Worm (Caenorhabditis elegans) whole organism, early embryonic: ENCODE data around the gene ubc-24.
"Not testable (repeated sequence)": the region's sequence is repeated elsewhere in the genome, so short reads cannot be mapped to it uniquely, and the experiment has no call there.

ENCODE experiments used
- B0310.2 ChIP-seq: sonication (generic microtip); optimal IDR thresholded peaks from 2 replicates; lab custom pipeline; 2016; ENCODE audit warnings: mild to moderate bottlenecking, missing genetic modification characterization, missing compliant biosample characterization
- F13C5.2 ChIP-seq: sonication (generic microtip); optimal IDR thresholded peaks from 2 replicates; lab custom pipeline; 2017; ENCODE audit warnings: mild to moderate bottlenecking, missing genetic modification characterization, inconsistent platforms, missing compliant biosample characterization
- aly-1 ChIP-seq: sonication (generic microtip); optimal IDR thresholded peaks from 2 replicates; lab custom pipeline; 2016; ENCODE audit warnings: missing genetic modification characterization, missing compliant biosample characterization
- ama-1 ChIP-seq: fragments of 150-350 bp; optimal IDR thresholded peaks from 2 replicates; lab custom pipeline; 2014
- ceh-13 ChIP-seq: fragments of 200-800 bp; sonication (Bioruptor generic); optimal IDR thresholded peaks from 2 replicates; lab custom pipeline; 2018; ENCODE audit warnings: mild to moderate bottlenecking, missing genetic modification characterization, missing compliant biosample characterization
- ceh-36 ChIP-seq: sonication (generic microtip); optimal IDR thresholded peaks from 2 replicates; lab custom pipeline; 2016; ENCODE audit warnings: missing genetic modification characterization, inconsistent platforms, missing compliant biosample characterization
- ets-7 ChIP-seq: sonication (generic microtip); optimal IDR thresholded peaks from 2 replicates; lab custom pipeline; 2016; ENCODE audit warnings: missing genotype, missing genetic modification characterization, missing compliant biosample characterization
- flt-1 ChIP-seq: fragments of 200-800 bp; sonication (Bioruptor generic); IDR thresholded peaks from 2 replicates; pipeline ENCODE4 v1.3.6; 2022; ENCODE audit warnings: missing genetic modification characterization, missing compliant biosample characterization
- hmbx-1 ChIP-seq: sonication (generic microtip); optimal IDR thresholded peaks from 2 replicates; lab custom pipeline; 2016; ENCODE audit warnings: mild to moderate bottlenecking, missing genetic modification characterization, missing compliant biosample characterization
- hmg-4 ChIP-seq: fragments of 200-800 bp; sonication (Bioruptor generic); optimal IDR thresholded peaks from 2 replicates; lab custom pipeline; 2018; ENCODE audit warnings: mild to moderate bottlenecking, missing genetic modification characterization, missing compliant biosample characterization
- hnd-1 ChIP-seq: sonication (generic microtip); optimal IDR thresholded peaks from 2 replicates; lab custom pipeline; 2016; ENCODE audit warnings: missing genetic modification characterization, missing compliant biosample characterization
- pes-1 ChIP-seq: fragments of 200-800 bp; sonication (Bioruptor generic); IDR thresholded peaks from 2 replicates; pipeline ENCODE4 v1.3.6; 2022; ENCODE audit warnings: missing genetic modification reagents, missing genetic modification characterization, missing compliant biosample characterization
- scrt-1 ChIP-seq: fragments of 200-800 bp; sonication (Bioruptor generic); IDR thresholded peaks from 2 replicates; pipeline ENCODE4 v1.3.6; 2022; ENCODE audit warnings: missing genetic modification characterization, missing compliant biosample characterization
- sea-1 ChIP-seq: fragments of 200-800 bp; sonication (Bioruptor generic); conservative IDR thresholded peaks from 2 replicates; pipeline ENCODE4 v1.3.6; 2022; ENCODE audit warnings: missing genetic modification characterization, missing compliant biosample characterization
- tbx-11 ChIP-seq: fragments of 200-800 bp; sonication (Bioruptor generic); IDR thresholded peaks from 2 replicates; pipeline ENCODE4 v1.3.6; 2022; ENCODE audit warnings: missing genetic modification characterization, missing compliant biosample characterization
- tbx-37 ChIP-seq: fragments of 200-800 bp; sonication (Bioruptor generic); conservative IDR thresholded peaks from 2 replicates; pipeline ENCODE4 v1.3.6; 2022; ENCODE audit warnings: missing genetic modification reagents, missing genetic modification characterization, missing compliant biosample characterization
- tra-4 ChIP-seq: sonication (generic microtip); optimal IDR thresholded peaks from 2 replicates; lab custom pipeline; 2017; ENCODE audit warnings: missing genetic modification characterization, missing compliant biosample characterization

The ubc-24 gene

ce11 chrII:8409538-8409937 lies 4.1 kb downstream of the ubc-24 start:
- TF ChIP-seq ceh-36 (tag; lab: Kevin White, UChicago) (no peak), pes-1 (no peak), tbx-11 (no peak)

DNA sequence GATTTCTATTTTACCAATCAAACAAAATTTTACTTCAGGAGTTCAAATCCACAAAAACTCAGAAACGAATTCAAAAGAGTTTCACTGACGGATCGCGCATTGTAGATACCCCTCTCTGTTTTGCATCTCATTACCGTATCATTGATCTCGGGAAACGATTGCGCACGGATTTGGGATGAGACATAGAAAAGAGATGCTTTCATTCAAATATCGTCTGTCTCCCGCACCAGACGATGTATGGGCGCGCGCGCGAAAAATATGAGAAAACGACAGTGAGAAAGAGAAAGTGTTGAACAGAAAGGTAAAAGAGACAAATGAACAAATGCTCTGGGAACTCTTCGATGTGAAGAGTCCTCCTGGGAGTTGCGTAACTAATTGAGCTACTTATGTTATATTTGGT lies 5.6 kb downstream of the ubc-24 start:
- TF ChIP-seq hnd-1, result no peak
- TF ChIP-seq ceh-36 (tag; lab: Kevin White, UChicago), result no peak
- TF ChIP-seq aly-1 (tag; lab: Kevin White, UChicago), result no peak

- TF ChIP-seq aly-1 (tag; lab: Kevin White, UChicago), result peak; percentile 43
- peak; percentile 63 for TF ChIP-seq hmg-4
- TF ChIP-seq ceh-36 (tag; lab: Kevin White, UChicago), result peak; percentile 21
- TF ChIP-seq hnd-1, result no peak
- TF ChIP-seq scrt-1 (GFP tag; lab: Robert Waterston, UW), result 0 out of 2 replicates have a peak, but pooled peaks have one; percentile 58
- TF ChIP-seq B0310.2, result no peak
These were observed 6.8 kb downstream of the ubc-24 start, which contains the start of gene efl-3 for ce11 chrII:8412061-8412721. Gene efl-3 (plus strand): TSS chrII:8412671.

DNA sequence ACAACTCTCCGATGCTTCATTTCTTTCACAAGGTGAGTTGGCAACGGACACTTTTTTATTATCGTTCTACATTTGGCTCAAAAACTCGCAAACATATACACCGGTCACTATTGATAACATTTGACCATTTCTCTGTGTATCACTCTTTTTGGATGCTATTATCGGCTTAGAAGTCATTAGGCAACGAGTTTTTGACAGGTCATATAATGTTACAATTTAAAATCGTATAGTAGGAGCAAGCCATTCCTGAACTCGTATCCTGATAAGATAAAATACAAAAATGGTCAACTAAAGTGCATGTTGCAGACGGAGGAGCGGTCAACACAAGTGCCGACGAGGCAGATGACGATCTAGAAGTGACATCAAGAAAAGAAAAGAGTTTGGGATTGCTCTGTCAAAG lies 7.5 kb downstream of the ubc-24 start:
- no peak for TF ChIP-seq flt-1
- TF ChIP-seq hmg-4, result no peak
- no peak for TF ChIP-seq sea-1 (GFP tag; lab: Robert Waterston, UW)
- TF ChIP-seq ceh-36 (tag; lab: Kevin White, UChicago), result no peak
- TF ChIP-seq ets-7 (tag; lab: Kevin White, UChicago), result no peak
- TF ChIP-seq hnd-1, result no peak
- TF ChIP-seq aly-1 (tag; lab: Kevin White, UChicago), result no peak
- TF ChIP-seq F13C5.2 (tag; lab: Kevin White, UChicago), result no peak

ce11 chrII:8415035-8415434 lies 9.6 kb downstream of the ubc-24 start:
- TF ChIP-seq B0310.2 (no peak), flt-1 (no peak), F13C5.2 (tag; lab: Kevin White, UChicago) (no peak), scrt-1 (GFP tag; lab: Robert Waterston, UW) (no peak), ama-1 (lab: Kevin White, UChicago) (no peak), tbx-37 (no peak), hmbx-1 (tag; lab: Kevin White, UChicago) (no peak), hnd-1 (no peak), ets-7 (tag; lab: Kevin White, UChicago) (no peak), aly-1 (tag; lab: Kevin White, UChicago) (no peak)

ce11 chrII:8415462-8416037 lies 10.1 kb downstream of the ubc-24 start:
- TF ChIP-seq hmg-4, result peak; percentile 21
- no peak for TF ChIP-seq sea-1 (GFP tag; lab: Robert Waterston, UW)

ce11 chrII:8417059-8417668 lies 11.8 kb downstream of the ubc-24 start, which contains the start of gene fdgt-2:
Gene fdgt-2 (plus strand): TSS chrII:8417618.
- no peak for TF ChIP-seq B0310.2
- no peak for TF ChIP-seq hmbx-1 (tag; lab: Kevin White, UChicago)
- TF ChIP-seq tra-4 (tag; lab: Kevin White, UChicago), result no peak
- TF ChIP-seq tbx-37, result no peak
- TF ChIP-seq ceh-36 (tag; lab: Kevin White, UChicago), result no peak
- no peak for TF ChIP-seq pes-1
- TF ChIP-seq ets-7 (tag; lab: Kevin White, UChicago), result no peak
- no peak for TF ChIP-seq flt-1
- no peak for TF ChIP-seq ceh-13
- no peak for TF ChIP-seq aly-1 (tag; lab: Kevin White, UChicago)
- no peak for TF ChIP-seq scrt-1 (GFP tag; lab: Robert Waterston, UW)
- no peak for TF ChIP-seq hnd-1
- TF ChIP-seq F13C5.2 (tag; lab: Kevin White, UChicago), result no peak
- no peak for TF ChIP-seq tbx-11

ce11 chrII:8419015-8419414 lies 13.6 kb downstream of the ubc-24 start:
- TF ChIP-seq hmbx-1 (tag; lab: Kevin White, UChicago) (no peak), F13C5.2 (tag; lab: Kevin White, UChicago) (no peak), sea-1 (GFP tag; lab: Robert Waterston, UW) (no peak), pes-1 (no peak), flt-1 (no peak), tbx-37 (no peak), ama-1 (lab: Kevin White, UChicago) (no peak), tbx-11 (no peak), ceh-13 (no peak), tra-4 (tag; lab: Kevin White, UChicago) (no peak), ets-7 (tag; lab: Kevin White, UChicago) (no peak), hnd-1 (no peak), B0310.2 (no peak)

DNA sequence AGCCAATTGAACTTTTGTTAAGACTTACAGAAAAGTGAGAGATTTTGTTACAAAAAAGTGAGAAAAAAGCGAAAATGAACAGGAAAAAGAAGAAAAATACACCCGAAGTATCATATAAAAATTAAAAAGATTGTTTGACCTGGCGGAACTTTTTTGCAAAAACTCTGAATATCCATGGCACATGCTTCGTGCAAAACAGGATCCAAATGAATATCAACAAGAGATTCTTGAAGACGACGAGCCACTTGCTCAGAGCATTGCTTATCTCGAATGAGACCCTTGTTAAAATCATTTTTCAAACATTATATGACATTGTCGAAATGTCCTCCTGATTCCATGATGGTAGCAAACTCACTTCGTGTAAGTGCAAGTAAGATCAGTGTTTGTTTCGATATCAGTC lies 14.4 kb downstream of the ubc-24 start, which contains the start of gene F14E5.8:
F14E5.8 (plus strand) TSS at position 301 of the 400 bp plus-strand sequence.
- TF ChIP-seq hmbx-1 (tag; lab: Kevin White, UChicago); ama-1 (lab: Kevin White, UChicago); hnd-1: not testable (repeated sequence)
